Worm (Caenorhabditis elegans): ENCODE data around the gene nep-5.
"Not testable (repeated sequence)": the region's sequence is repeated elsewhere in the genome, so short reads cannot be mapped to it uniquely, and the experiment has no call there.

The nep-5 gene

ce11 chrII:5512473-5513097, 24.6 kb downstream of the nep-5 start:
- TF ChIP-seq W03F9.2 (tag; optimal IDR thresholded peaks at IDR 0.05) (no peak), dao-5 (tag; optimal IDR thresholded peaks at IDR 0.05) (no peak), him-1 (tag; optimal IDR thresholded peaks at IDR 0.05) (no peak)

ce11 chrII:5514846-5515245, 26.9 kb downstream of the nep-5 start, which contains the start of gene sahd-1:
sahd-1 (minus strand) TSS chrII:5514945.
- TF ChIP-seq W03F9.2 (tag; optimal IDR thresholded peaks at IDR 0.05) (no peak), him-1 (tag; optimal IDR thresholded peaks at IDR 0.05) (no peak), dao-5 (tag; optimal IDR thresholded peaks at IDR 0.05) (no peak)

ce11 chrII:5515542-5515941, 27.6 kb downstream of the nep-5 start, which contains the start of gene ZK177.3:
ZK177.3 (plus strand) TSS chrII:5515842.
- TF ChIP-seq him-1 (tag; optimal IDR thresholded peaks at IDR 0.05) = no peak
- no peak for TF ChIP-seq dao-5 (tag; optimal IDR thresholded peaks at IDR 0.05)
- no peak for TF ChIP-seq W03F9.2 (tag; optimal IDR thresholded peaks at IDR 0.05)

ce11 chrII:5517643-5518042, 29.7 kb downstream of the nep-5 start, which contains the start of gene ZK177.9:
ZK177.9 (minus strand) TSS chrII:5517743.
- no peak for TF ChIP-seq him-1 (tag; optimal IDR thresholded peaks at IDR 0.05)
- no peak for TF ChIP-seq W03F9.2 (tag; optimal IDR thresholded peaks at IDR 0.05)
- TF ChIP-seq dao-5 (tag; optimal IDR thresholded peaks at IDR 0.05) = no peak

ce11 chrII:5518055-5518454, 30.1 kb downstream of the nep-5 start:
- TF ChIP-seq dao-5 (tag; optimal IDR thresholded peaks at IDR 0.05) (no peak), him-1 (tag; optimal IDR thresholded peaks at IDR 0.05) (no peak), W03F9.2 (tag; optimal IDR thresholded peaks at IDR 0.05) (no peak)

- TF ChIP-seq W03F9.2 (tag; optimal IDR thresholded peaks at IDR 0.05) (no peak), dao-5 (tag; optimal IDR thresholded peaks at IDR 0.05) (no peak), him-1 (tag; optimal IDR thresholded peaks at IDR 0.05) (no peak)
These were observed 31.0 kb downstream of the nep-5 start, which contains the start of gene ZK177.2 for ce11 chrII:5518910-5519309. ZK177.2 (plus strand) TSS chrII:5519210.

ce11 chrII:5521411-5521810, 33.5 kb downstream of the nep-5 start, which contains the start of gene ZK177.12:
ZK177.12 (plus strand) TSS chrII:5521711.
- TF ChIP-seq W03F9.2 (tag; optimal IDR thresholded peaks at IDR 0.05) (no peak), dao-5 (tag; optimal IDR thresholded peaks at IDR 0.05) (no peak), him-1 (tag; optimal IDR thresholded peaks at IDR 0.05) (no peak)

- no peak for TF ChIP-seq him-1 (tag; optimal IDR thresholded peaks at IDR 0.05)
- no peak for TF ChIP-seq W03F9.2 (tag; optimal IDR thresholded peaks at IDR 0.05)
- TF ChIP-seq dao-5 (tag; optimal IDR thresholded peaks at IDR 0.05) = no peak
These were observed 34.7 kb downstream of the nep-5 start, which contains the start of gene ZK177.11 for ce11 chrII:5522637-5523036. ZK177.11 (plus strand) TSS chrII:5522937.

ce11 chrII:5525297-5525696, 37.4 kb downstream of the nep-5 start, which contains the start of gene tbx-35:
tbx-35 (minus strand) TSS chrII:5525397.
- TF ChIP-seq W03F9.2 (tag; optimal IDR thresholded peaks at IDR 0.05) = no peak
- TF ChIP-seq dao-5 (tag; optimal IDR thresholded peaks at IDR 0.05) = no peak
- no peak for TF ChIP-seq him-1 (tag; optimal IDR thresholded peaks at IDR 0.05)

ce11 chrII:5527841-5528240, 39.9 kb downstream of the nep-5 start, which contains the start of gene ZK177.1:
ZK177.1 (plus strand) TSS chrII:5528141.
- no peak for TF ChIP-seq dao-5 (tag; optimal IDR thresholded peaks at IDR 0.05)
- TF ChIP-seq W03F9.2 (tag; optimal IDR thresholded peaks at IDR 0.05) = no peak
- no peak for TF ChIP-seq him-1 (tag; optimal IDR thresholded peaks at IDR 0.05)

- TF ChIP-seq him-1 (tag; optimal IDR thresholded peaks at IDR 0.05) (no peak), W03F9.2 (tag; optimal IDR thresholded peaks at IDR 0.05) (no peak), dao-5 (tag; optimal IDR thresholded peaks at IDR 0.05) (no peak)
These were observed 43.9 kb downstream of the nep-5 start, which contains the start of gene C17C3.9 for ce11 chrII:5531855-5532328. C17C3.9 (minus strand) TSS chrII:5532278.

- TF ChIP-seq dao-5 (tag; optimal IDR thresholded peaks at IDR 0.05) (no peak), W03F9.2 (tag; optimal IDR thresholded peaks at IDR 0.05) (no peak), him-1 (tag; optimal IDR thresholded peaks at IDR 0.05) (no peak)
These were observed 45.7 kb downstream of the nep-5 start, which contains the start of gene hlh-26 for ce11 chrII:5533642-5534041. hlh-26 (minus strand) TSS chrII:5533742.

- TF ChIP-seq W03F9.2, him-1, dao-5 (tag; optimal IDR thresholded peaks at IDR 0.05): not testable (repeated sequence)
These were observed 47.0 kb downstream of the nep-5 start, which contains the start of gene hlh-25 for ce11 chrII:5534939-5535338. hlh-25 (plus strand) TSS chrII:5535239.

- TF ChIP-seq W03F9.2 (tag; optimal IDR thresholded peaks at IDR 0.05) = no peak
- TF ChIP-seq him-1 (tag; optimal IDR thresholded peaks at IDR 0.05) = no peak
- TF ChIP-seq dao-5 (tag; optimal IDR thresholded peaks at IDR 0.05) = no peak
These were observed 49.1 kb downstream of the nep-5 start for ce11 chrII:5537078-5537477.
